Worm (Caenorhabditis elegans) whole organism, midembryonic: ENCODE results near the gene W05B2.2.

Experiments used
- T22C8.4 ChIP-seq: fragments of 200-800 bp; sonication (Bioruptor generic); IDR thresholded peaks from 2 replicates; pipeline ENCODE4 v1.3.6; 2022; ENCODE audit warnings: missing genetic modification characterization, missing compliant biosample characterization
- cog-1 ChIP-seq: sonication (generic microtip); optimal IDR thresholded peaks from 2 replicates; lab custom pipeline; 2016; ENCODE audit warnings: missing genetic modification characterization, missing compliant biosample characterization
- ztf-23 ChIP-seq: fragments of 200-800 bp; sonication (Bioruptor generic); IDR thresholded peaks from 2 replicates; pipeline ENCODE4 v1.3.6; 2022; ENCODE audit warnings: missing genetic modification reagents, missing genetic modification characterization, missing compliant biosample characterization

- TF ChIP-seq ztf-23 (GFP tag; lab: Robert Waterston, UW) (no peak), T22C8.4 (GFP tag; lab: Robert Waterston, UW) (no peak), cog-1 (no peak)
These were observed at the start of gene W05B2.2 for ce11 chrIII:10967010-10967409.
